Worm (Caenorhabditis elegans): ENCODE measurements around the gene ZK218.7.

Gene ZK218.7

ce11 chrV:17105483-17105882 lies at the start of gene ZK218.7:
TSS of gene ZK218.7 (plus strand) at chrV:17105783.
- TF ChIP-seq him-1 (tag; optimal IDR thresholded peaks at IDR 0.05) (no peak), dao-5 (tag; optimal IDR thresholded peaks at IDR 0.05) (no peak), W03F9.2 (tag; optimal IDR thresholded peaks at IDR 0.05) (no peak)

- no peak for TF ChIP-seq him-1 (tag; optimal IDR thresholded peaks at IDR 0.05)
- no peak for TF ChIP-seq W03F9.2 (tag; optimal IDR thresholded peaks at IDR 0.05)
- TF ChIP-seq dao-5 (tag; optimal IDR thresholded peaks at IDR 0.05), result no peak
Measured at ce11 chrV:17059987-17060386, 45.6 kb upstream of the ZK218.7 start, which contains the start of gene sri-66. TSS of gene sri-66 (plus strand) at chrV:17060287.

ce11 chrV:17061585-17061984 lies 44.0 kb upstream of the ZK218.7 start, which contains the start of gene F28B1.9:
TSS of gene F28B1.9 (plus strand) at chrV:17061885.
- TF ChIP-seq dao-5 (tag; optimal IDR thresholded peaks at IDR 0.05) (no peak), him-1 (tag; optimal IDR thresholded peaks at IDR 0.05) (no peak), W03F9.2 (tag; optimal IDR thresholded peaks at IDR 0.05) (no peak)

ce11 chrV:17064676-17065075 lies 40.9 kb upstream of the ZK218.7 start, which contains the start of gene srh-255:
TSS of gene srh-255 (plus strand) at chrV:17064976.
- no peak for TF ChIP-seq W03F9.2 (tag; optimal IDR thresholded peaks at IDR 0.05)
- TF ChIP-seq dao-5 (tag; optimal IDR thresholded peaks at IDR 0.05), result no peak
- no peak for TF ChIP-seq him-1 (tag; optimal IDR thresholded peaks at IDR 0.05)

DNA sequence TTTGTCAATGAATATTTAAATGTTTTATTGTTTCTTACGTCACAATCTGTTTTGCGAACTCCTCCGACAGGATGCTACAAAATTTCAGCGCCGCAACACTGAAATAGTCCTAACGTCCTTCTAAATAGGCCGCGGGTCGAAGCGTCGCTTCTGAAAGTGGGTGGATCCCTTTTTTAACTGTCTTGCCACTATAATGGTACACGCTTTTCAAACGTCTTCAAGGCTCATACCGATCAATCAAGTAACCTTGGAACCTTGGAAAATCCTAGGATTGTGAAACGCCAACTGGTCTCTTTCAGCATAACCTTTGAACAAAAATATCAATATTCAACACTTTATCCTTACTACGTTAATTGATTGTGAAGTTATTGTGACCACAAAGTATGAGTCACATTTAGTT lies 38.9 kb upstream of the ZK218.7 start:
- no peak for TF ChIP-seq him-1 (tag; optimal IDR thresholded peaks at IDR 0.05)
- no peak for TF ChIP-seq dao-5 (tag; optimal IDR thresholded peaks at IDR 0.05)
- no peak for TF ChIP-seq W03F9.2 (tag; optimal IDR thresholded peaks at IDR 0.05)

DNA sequence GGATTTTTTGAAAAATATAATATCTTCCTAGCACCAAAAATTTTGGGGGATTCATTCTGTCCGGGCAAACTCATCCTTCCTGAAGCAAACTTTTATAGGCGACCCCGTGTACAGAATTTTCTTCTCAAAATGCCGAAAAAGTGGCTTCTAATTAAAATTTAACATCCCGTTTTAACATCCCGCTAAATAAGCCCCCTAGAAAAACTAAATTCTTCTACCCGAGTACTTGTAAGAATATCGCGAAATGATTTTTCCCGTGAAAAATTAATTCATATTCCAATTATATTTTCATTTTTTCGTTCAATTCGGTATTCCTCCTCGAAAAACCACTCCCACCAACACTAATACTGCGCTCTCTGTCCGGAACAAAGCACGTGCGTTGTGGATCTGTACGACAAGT lies 36.7 kb upstream of the ZK218.7 start, which contains the start of gene T05E12.8:
Gene T05E12.8, plus strand, starts transcription at position 301 of the 400 bp plus-strand sequence.
- TF ChIP-seq him-1 (tag; optimal IDR thresholded peaks at IDR 0.05) (no peak), W03F9.2 (tag; optimal IDR thresholded peaks at IDR 0.05) (no peak), dao-5 (tag; optimal IDR thresholded peaks at IDR 0.05) (no peak)

DNA sequence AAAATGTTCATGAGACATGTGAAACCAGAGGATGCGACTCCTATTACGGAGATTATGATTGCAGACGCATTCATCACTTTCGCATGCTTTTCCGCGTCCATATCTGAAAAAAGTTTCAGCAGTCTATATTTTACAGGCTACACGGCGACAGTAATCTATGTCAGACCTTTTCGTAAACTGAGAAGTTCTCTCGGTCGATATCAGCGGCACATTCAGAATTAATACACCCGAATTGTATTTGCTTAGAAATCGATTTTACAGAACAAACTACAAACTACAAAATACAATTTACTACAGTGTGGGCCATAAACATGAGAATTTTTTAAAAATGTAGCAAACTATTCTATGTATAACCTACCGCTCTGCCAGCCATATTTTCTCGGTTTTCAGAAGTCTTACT lies 34.0 kb upstream of the ZK218.7 start, which contains the start of gene srbc-14:
Gene srbc-14, minus strand, starts transcription at position 101 of the 400 bp plus-strand sequence.
- TF ChIP-seq W03F9.2 (tag; optimal IDR thresholded peaks at IDR 0.05) (no peak), dao-5 (tag; optimal IDR thresholded peaks at IDR 0.05) (no peak), him-1 (tag; optimal IDR thresholded peaks at IDR 0.05) (no peak)

DNA sequence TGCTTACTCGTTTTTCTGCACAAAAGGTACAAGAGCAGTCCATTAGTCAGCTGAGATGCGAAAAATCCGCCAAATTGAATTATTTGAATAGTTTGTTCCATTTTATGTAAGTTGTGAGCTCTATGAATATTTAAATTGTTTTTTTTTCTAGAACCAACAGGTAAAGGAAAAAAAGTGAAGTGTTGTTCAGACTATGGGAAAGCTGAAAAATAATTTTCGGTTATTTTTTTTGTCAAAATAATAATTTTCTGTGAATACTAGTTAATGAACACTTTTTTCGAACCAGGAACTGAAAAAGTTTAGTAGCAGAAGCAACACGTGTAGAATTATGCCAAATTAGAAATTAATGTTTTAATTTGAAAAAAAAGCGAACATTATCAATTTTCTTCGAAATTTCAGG lies 29.7 kb upstream of the ZK218.7 start, which contains the start of gene str-125:
Gene str-125, minus strand, starts transcription at position 101 of the 400 bp plus-strand sequence.
- TF ChIP-seq W03F9.2 (tag; optimal IDR thresholded peaks at IDR 0.05) (no peak), him-1 (tag; optimal IDR thresholded peaks at IDR 0.05) (no peak), dao-5 (tag; optimal IDR thresholded peaks at IDR 0.05) (no peak)

DNA sequence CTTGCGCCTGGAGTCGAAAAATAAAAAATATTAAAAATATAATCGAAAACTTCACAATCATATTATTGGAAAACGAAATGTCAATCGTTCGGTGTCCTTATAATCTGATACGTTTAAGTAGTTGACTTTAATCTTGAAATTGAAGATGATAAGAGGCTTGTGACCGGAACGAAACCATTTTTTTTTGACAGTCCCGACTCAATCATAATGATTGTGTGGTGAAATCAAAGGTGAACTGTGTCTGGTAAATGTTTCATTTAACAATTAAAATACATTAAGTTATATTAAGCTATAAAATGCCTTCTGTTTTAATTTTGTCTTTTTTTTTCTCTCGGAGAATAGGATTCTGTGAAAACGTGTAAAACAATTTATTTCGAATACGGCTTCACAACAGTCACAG lies 27.7 kb upstream of the ZK218.7 start, which contains the start of gene T05E12.3:
Gene T05E12.3, minus strand, starts transcription at position 101 of the 400 bp plus-strand sequence.
- no peak for TF ChIP-seq W03F9.2 (tag; optimal IDR thresholded peaks at IDR 0.05)
- no peak for TF ChIP-seq dao-5 (tag; optimal IDR thresholded peaks at IDR 0.05)
- TF ChIP-seq him-1 (tag; optimal IDR thresholded peaks at IDR 0.05), result no peak

DNA sequence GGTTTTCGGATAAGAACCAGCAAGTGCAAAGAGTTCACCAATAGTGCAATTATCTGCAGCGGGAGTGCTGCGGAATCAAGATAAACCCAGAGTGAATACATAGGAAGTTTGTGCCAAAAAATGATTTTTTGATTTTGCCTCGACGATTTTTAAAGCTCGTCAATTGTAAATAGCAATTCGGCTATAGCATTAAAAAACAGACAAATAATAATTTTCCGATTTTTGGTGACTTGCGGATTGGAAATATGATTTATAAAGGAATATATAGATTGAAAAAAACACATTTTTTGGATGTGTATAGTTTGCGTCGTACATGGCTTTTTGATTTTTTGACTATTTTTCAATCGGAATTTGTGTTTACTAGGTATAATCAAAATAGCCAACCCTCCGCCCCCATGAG lies 25.8 kb upstream of the ZK218.7 start, which contains the start of gene srw-20:
Gene srw-20, minus strand, starts transcription at position 101 of the 400 bp plus-strand sequence.
- no peak for TF ChIP-seq W03F9.2 (tag; optimal IDR thresholded peaks at IDR 0.05)
- TF ChIP-seq dao-5 (tag; optimal IDR thresholded peaks at IDR 0.05), result no peak

ce11 chrV:17082718-17083117 lies 22.9 kb upstream of the ZK218.7 start, which contains the start of gene T05E12.9:
TSS of gene T05E12.9 (minus strand) at chrV:17082818.
- TF ChIP-seq W03F9.2 (tag; optimal IDR thresholded peaks at IDR 0.05) (no peak), dao-5 (tag; optimal IDR thresholded peaks at IDR 0.05) (no peak), him-1 (tag; optimal IDR thresholded peaks at IDR 0.05) (no peak)

DNA sequence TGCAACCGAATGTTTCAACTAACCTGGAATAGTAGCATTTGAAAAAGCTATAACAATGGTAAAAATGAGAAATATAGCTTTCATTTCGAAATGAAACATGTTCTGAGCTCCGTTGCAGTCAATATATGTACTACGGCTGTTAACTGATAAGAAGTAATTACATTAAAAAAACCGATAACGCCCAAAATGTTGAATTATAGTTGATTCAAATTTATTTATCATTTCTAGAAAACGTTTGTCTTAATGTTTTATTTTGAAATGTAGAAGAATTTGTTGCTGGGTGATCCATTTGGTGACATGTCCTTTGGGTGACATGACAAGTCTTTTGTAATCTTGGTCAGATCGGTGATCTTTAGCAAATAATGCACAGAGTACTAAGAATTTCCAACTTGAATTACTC lies 16.2 kb upstream of the ZK218.7 start, which contains the start of gene T05E12.6:
Gene T05E12.6, minus strand, starts transcription at position 101 of the 400 bp plus-strand sequence.
- TF ChIP-seq dao-5 (tag; optimal IDR thresholded peaks at IDR 0.05), result no peak
- no peak for TF ChIP-seq W03F9.2 (tag; optimal IDR thresholded peaks at IDR 0.05)
- no peak for TF ChIP-seq him-1 (tag; optimal IDR thresholded peaks at IDR 0.05)

ce11 chrV:17089931-17090429 lies 15.6 kb upstream of the ZK218.7 start, which contains the start of gene srh-237:
TSS of gene srh-237 (plus strand) at chrV:17090379.
- TF ChIP-seq W03F9.2 (tag; optimal IDR thresholded peaks at IDR 0.05) (no peak), him-1 (tag; optimal IDR thresholded peaks at IDR 0.05) (no peak), dao-5 (tag; optimal IDR thresholded peaks at IDR 0.05) (no peak)

DNA sequence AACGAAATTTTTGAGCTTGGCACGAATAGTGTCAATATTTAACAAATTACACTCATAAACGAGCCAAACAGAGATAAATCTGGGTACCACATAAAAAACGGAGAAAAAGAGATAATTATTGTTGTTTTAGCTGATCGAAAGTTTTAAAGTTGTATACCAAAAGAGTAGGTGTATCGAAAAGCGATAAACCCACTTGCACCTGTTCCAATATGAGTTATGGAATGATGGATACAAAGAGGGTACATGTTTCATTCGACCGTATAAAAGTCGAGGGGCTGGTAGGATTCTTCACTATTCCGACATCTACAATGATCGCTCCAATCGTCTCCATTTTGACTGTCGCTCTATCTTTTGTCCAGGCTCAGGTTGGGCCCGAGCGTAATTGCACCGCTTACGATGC lies 13.3 kb upstream of the ZK218.7 start, which contains the start of gene ZK218.1:
Gene ZK218.1, plus strand, starts transcription at position 301 of the 400 bp plus-strand sequence.
- TF ChIP-seq dao-5 (tag; optimal IDR thresholded peaks at IDR 0.05) (no peak), him-1 (tag; optimal IDR thresholded peaks at IDR 0.05) (no peak), W03F9.2 (tag; optimal IDR thresholded peaks at IDR 0.05) (no peak)

All from whole organism, L4/young adult.